Fruit fly (Drosophila melanogaster) whole organism, embryonic: ENCODE measurements around the gene Takl1.

ENCODE experiments used
- Bgb ChIP-seq: fragments of 200-800 bp; sonication (Bioruptor generic); IDR thresholded peaks from 2 replicates; pipeline ENCODE4 v1.3.6; 2022; ENCODE audit warnings: missing biosample characterization, missing genetic modification characterization; ENCODE audit not compliant: partially characterized antibody
- CG10147 ChIP-seq: fragments of 200-800 bp; sonication (Bioruptor generic); optimal IDR thresholded peaks from 2 replicates; lab custom pipeline; 2019; ENCODE audit warnings: missing biosample characterization, mild to moderate bottlenecking, missing genetic modification characterization, moderate library complexity
- CG12659 ChIP-seq: fragments of 200-800 bp; sonication (Bioruptor generic); optimal IDR thresholded peaks from 3 replicates; lab custom pipeline; 2017; ENCODE audit warnings: mild to moderate bottlenecking, missing biosample characterization, missing genetic modification reagents, missing genetic modification characterization
- CG13123 ChIP-seq: fragments of 200-800 bp; sonication (Bioruptor generic); optimal IDR thresholded peaks from 2 replicates; lab custom pipeline; 2016; ENCODE audit warnings: missing biosample characterization, missing genetic modification characterization
- CG15479 ChIP-seq: fragments of 200-800 bp; sonication (Bioruptor generic); optimal IDR thresholded peaks from 3 replicates; lab custom pipeline; 2019; ENCODE audit warnings: missing biosample characterization, mild to moderate bottlenecking, missing genetic modification characterization, moderate library complexity
- CG15514 ChIP-seq: fragments of 200-800 bp; sonication (Bioruptor generic); optimal IDR thresholded peaks from 3 replicates; lab custom pipeline; 2017; ENCODE audit warnings: missing biosample characterization, missing genetic modification characterization, mild to moderate bottlenecking, moderate library complexity, missing genetic modification reagents
- CG15696 ChIP-seq: fragments of 200-800 bp; sonication (Bioruptor generic); optimal IDR thresholded peaks from 2 replicates; lab custom pipeline; 2019; ENCODE audit warnings: missing biosample characterization, mild to moderate bottlenecking, missing genetic modification characterization, moderate library complexity
- CG1603 ChIP-seq: fragments of 200-800 bp; sonication (Bioruptor generic); optimal IDR thresholded peaks from 2 replicates; lab custom pipeline; 2019; ENCODE audit warnings: missing biosample characterization, mild to moderate bottlenecking, missing genetic modification characterization, moderate library complexity
- CG16813 ChIP-seq: fragments of 200-800 bp; sonication (Bioruptor generic); IDR thresholded peaks from 3 replicates; pipeline ENCODE4 v1.3.6; 2022; ENCODE audit warnings: missing biosample characterization, missing genetic modification characterization; ENCODE audit not compliant: partially characterized antibody
- CG16863 ChIP-seq: fragments of 200-800 bp; sonication (Bioruptor generic); optimal IDR thresholded peaks from 3 replicates; lab custom pipeline; 2016; ENCODE audit warnings: missing biosample characterization, missing genetic modification characterization
- CG17802 ChIP-seq: fragments of 200-800 bp; sonication (Bioruptor generic); optimal IDR thresholded peaks from 2 replicates; lab custom pipeline; 2018; ENCODE audit warnings: missing biosample characterization, mild to moderate bottlenecking, missing genetic modification characterization, moderate library complexity
- CG17829 ChIP-seq: fragments of 200-800 bp; optimal IDR thresholded peaks from 2 replicates; lab custom pipeline; 2019; ENCODE audit warnings: missing biosample characterization, mild to moderate bottlenecking, missing genetic modification characterization, moderate library complexity
- CG1792 ChIP-seq: fragments of 200-800 bp; sonication (Bioruptor generic); optimal IDR thresholded peaks from 2 replicates; lab custom pipeline; 2016; ENCODE audit warnings: missing biosample characterization, missing genetic modification characterization
- CG18262 ChIP-seq: fragments of 200-800 bp; optimal IDR thresholded peaks from 3 replicates; lab custom pipeline; 2019; ENCODE audit warnings: missing biosample characterization, mild to moderate bottlenecking, missing genetic modification characterization, moderate library complexity
- CG18764 ChIP-seq: fragments of 200-800 bp; sonication (Bioruptor generic); optimal IDR thresholded peaks from 3 replicates; lab custom pipeline; 2016; ENCODE audit warnings: missing biosample characterization, missing genetic modification characterization
- CG2129 ChIP-seq: fragments of 200-800 bp; sonication (Bioruptor generic); IDR thresholded peaks from 2 replicates; pipeline ENCODE4 v1.3.6; 2022; ENCODE audit warnings: missing biosample characterization, missing genetic modification characterization; ENCODE audit not compliant: partially characterized antibody
- CG2202 ChIP-seq: fragments of 200-800 bp; sonication (Bioruptor generic); optimal IDR thresholded peaks from 2 replicates; lab custom pipeline; 2018; ENCODE audit warnings: missing biosample characterization, mild to moderate bottlenecking, missing genetic modification characterization
- CG2875 ChIP-seq: fragments of 200-800 bp; sonication (Bioruptor generic); optimal IDR thresholded peaks from 2 replicates; lab custom pipeline; 2017; ENCODE audit warnings: missing biosample characterization, mild to moderate bottlenecking, missing genetic modification characterization, missing genetic modification reagents
- CG31441 ChIP-seq: fragments of 200-800 bp; sonication (Bioruptor generic); IDR thresholded peaks from 2 replicates; pipeline ENCODE4 v1.3.6; 2022; ENCODE audit warnings: missing biosample characterization, missing genetic modification characterization
- CG3163 ChIP-seq: fragments of 200-800 bp; sonication (Bioruptor generic); optimal IDR thresholded peaks from 3 replicates; lab custom pipeline; 2016; ENCODE audit warnings: missing biosample characterization, missing genetic modification characterization
- CG32532 ChIP-seq: fragments of 200-800 bp; sonication (Bioruptor generic); IDR thresholded peaks from 2 replicates; pipeline ENCODE4 v1.3.6; 2022; ENCODE audit warnings: missing biosample characterization, missing genetic modification characterization
- CG32772 ChIP-seq: fragments of 200-800 bp; sonication (Bioruptor generic); IDR thresholded peaks from 2 replicates; pipeline ENCODE4 v1.3.6; 2022; ENCODE audit warnings: missing biosample characterization, missing genetic modification characterization
- CG33213 ChIP-seq: fragments of 200-800 bp; sonication (Bioruptor generic); optimal IDR thresholded peaks from 3 replicates; lab custom pipeline; 2016; ENCODE audit warnings: missing biosample characterization, missing genetic modification characterization
- CG8478 ChIP-seq: fragments of >200 bp; optimal IDR thresholded peaks from 2 replicates; lab custom pipeline; 2018
- CG8924 ChIP-seq: fragments of 200-800 bp; optimal IDR thresholded peaks from 3 replicates; lab custom pipeline; 2019; ENCODE audit warnings: missing biosample characterization, mild to moderate bottlenecking, missing genetic modification characterization, moderate library complexity
- CG9876 ChIP-seq: fragments of 200-800 bp; sonication (Bioruptor generic); optimal IDR thresholded peaks from 2 replicates; lab custom pipeline; 2016; ENCODE audit warnings: missing biosample characterization, missing genetic modification characterization
- CoRest ChIP-seq: fragments of 200-800 bp; sonication (Bioruptor generic); optimal IDR thresholded peaks from 3 replicates; lab custom pipeline; 2018; ENCODE audit warnings: missing biosample characterization, mild to moderate bottlenecking, missing genetic modification characterization, moderate library complexity
- Deaf1 ChIP-seq: fragments of 200-800 bp; optimal IDR thresholded peaks from 3 replicates; lab custom pipeline; 2019; ENCODE audit warnings: missing biosample characterization, mild to moderate bottlenecking, missing genetic modification characterization, moderate library complexity
- Dfd ChIP-seq, 2 experiments: fragments of >200 bp; optimal IDR thresholded peaks; 2 replicates each; lab custom pipeline; 2017; ENCODE audit warnings: missing biosample characterization in 2 of 2, missing genetic modification characterization in 2 of 2
- Doc3 ChIP-seq: fragments of 200-800 bp; sonication (Bioruptor generic); IDR thresholded peaks from 3 replicates; pipeline ENCODE4 v1.3.6; 2022; ENCODE audit warnings: missing biosample characterization, missing genetic modification characterization; ENCODE audit not compliant: partially characterized antibody
- Gug ChIP-seq: fragments of 200-800 bp; sonication (Bioruptor generic); IDR thresholded peaks from 4 replicates; pipeline ENCODE4 v1.3.6; 2022; ENCODE audit warnings: missing biosample characterization, missing genetic modification characterization
- Hmr ChIP-seq: fragments of 200-800 bp; sonication (Bioruptor generic); optimal IDR thresholded peaks from 3 replicates; lab custom pipeline; 2017; ENCODE audit warnings: mild to moderate bottlenecking, missing biosample characterization, missing genetic modification reagents, missing genetic modification characterization
- Sry-β ChIP-seq: fragments of 200-800 bp; sonication (Bioruptor generic); optimal IDR thresholded peaks from 2 replicates; lab custom pipeline; 2018; ENCODE audit warnings: missing biosample characterization, mild to moderate bottlenecking, missing genetic modification characterization, moderate library complexity
- Ssrp ChIP-seq: fragments of 200-800 bp; sonication (Bioruptor generic); optimal IDR thresholded peaks from 2 replicates; lab custom pipeline; 2018; ENCODE audit warnings: missing biosample characterization, mild to moderate bottlenecking, missing genetic modification characterization, moderate library complexity
- ab ChIP-seq: fragments of 200-800 bp; sonication (Bioruptor generic); optimal IDR thresholded peaks from 2 replicates; lab custom pipeline; 2016; ENCODE audit warnings: missing biosample characterization, missing genetic modification characterization
- abd-A ChIP-seq: fragments of 200-800 bp; sonication (Bioruptor generic); optimal IDR thresholded peaks from 3 replicates; lab custom pipeline; 2019; ENCODE audit warnings: missing biosample characterization, mild to moderate bottlenecking, missing genetic modification characterization, moderate library complexity
- ase ChIP-seq: fragments of 200-800 bp; sonication (Bioruptor generic); IDR thresholded peaks from 3 replicates; pipeline ENCODE4 v1.3.6; 2022; ENCODE audit warnings: missing biosample characterization, missing genetic modification characterization
- bsh ChIP-seq, 2 experiments: fragments of 200-800 bp; sonication (Bioruptor generic); optimal IDR thresholded peaks; 2 replicates each; lab custom pipeline; 2017 to 2018; ENCODE audit warnings: mild to moderate bottlenecking in 2 of 2, missing biosample characterization in 2 of 2, missing genetic modification characterization in 2 of 2, moderate library complexity in 1 of 2
- crp ChIP-seq, 2 experiments: fragments of 200-800 bp; sonication (Bioruptor generic); optimal IDR thresholded peaks; 2 replicates in 1 of 2; 3 replicates in 1 of 2; lab custom pipeline; 2017; ENCODE audit warnings: missing biosample characterization in 2 of 2, missing genetic modification characterization in 2 of 2, mild to moderate bottlenecking in 1 of 2, moderate library complexity in 1 of 2
- dan ChIP-seq: fragments of 200-800 bp; sonication (Bioruptor generic); IDR thresholded peaks from 2 replicates; pipeline ENCODE4 v1.3.6; 2022; ENCODE audit warnings: missing biosample characterization, missing genetic modification characterization
- gfzf ChIP-seq: fragments of 200-800 bp; sonication (Bioruptor generic); optimal IDR thresholded peaks from 2 replicates; lab custom pipeline; 2016; ENCODE audit warnings: missing biosample characterization, mild to moderate bottlenecking, missing genetic modification characterization, moderate library complexity
- jigr1 ChIP-seq: fragments of 200-800 bp; sonication (Bioruptor generic); IDR thresholded peaks from 3 replicates; pipeline ENCODE4 v1.3.6; 2022; ENCODE audit warnings: missing biosample characterization, missing genetic modification characterization
- onecut ChIP-seq: fragments of 200-800 bp; sonication (Bioruptor generic); IDR thresholded peaks from 2 replicates; pipeline ENCODE4 v1.3.6; 2022; ENCODE audit warnings: missing biosample characterization, missing genetic modification characterization
- pb ChIP-seq: fragments of 200-800 bp; sonication (Bioruptor generic); optimal IDR thresholded peaks from 3 replicates; lab custom pipeline; 2016; ENCODE audit warnings: missing biosample characterization, missing genetic modification characterization
- phol ChIP-seq: fragments of 200-800 bp; sonication (Bioruptor generic); optimal IDR thresholded peaks from 3 replicates; lab custom pipeline; 2018; ENCODE audit warnings: missing biosample characterization, mild to moderate bottlenecking, missing genetic modification characterization, moderate library complexity
- pnt ChIP-seq: fragments of 200-800 bp; sonication (Bioruptor generic); optimal IDR thresholded peaks from 3 replicates; lab custom pipeline; 2016; ENCODE audit warnings: missing biosample characterization, missing genetic modification characterization
- schlank ChIP-seq: fragments of 200-800 bp; sonication (Bioruptor generic); optimal IDR thresholded peaks from 2 replicates; lab custom pipeline; 2018; ENCODE audit warnings: missing biosample characterization, mild to moderate bottlenecking, missing genetic modification characterization
- wek ChIP-seq: fragments of 200-800 bp; sonication (Bioruptor generic); optimal IDR thresholded peaks from 3 replicates; lab custom pipeline; 2018; ENCODE audit warnings: missing biosample characterization, mild to moderate bottlenecking, missing genetic modification characterization, moderate library complexity
- zfh1 ChIP-seq: fragments of 200-800 bp; sonication (Bioruptor generic); IDR thresholded peaks from 3 replicates; pipeline ENCODE4 v1.3.6; 2022; ENCODE audit warnings: missing biosample characterization, missing genetic modification characterization

The Takl1 gene

dm6 chr3R:20779969-20780368 lies 7.6 kb upstream of the Takl1 start (continued):
- TF ChIP-seq CG10147 (GFP tag; lab: Kevin White, UChicago), result no peak
- TF ChIP-seq wek, result no peak
- TF ChIP-seq CG2875 (GFP tag; lab: Kevin White, UChicago), result no peak
- no peak for TF ChIP-seq ase (GFP tag; lab: Robert Waterston, UW)
- no peak for TF ChIP-seq abd-A
- no peak for TF ChIP-seq Dfd (GFP tag; optimal IDR thresholded peaks at IDR 0.05; lab: Kevin White, UChicago)
- TF ChIP-seq jigr1 (GFP tag; lab: Robert Waterston, UW), result no peak
- TF ChIP-seq CG33213, result no peak
- no peak for TF ChIP-seq CG18764 (GFP tag; lab: Kevin White, UChicago)
- no peak for TF ChIP-seq Doc3 (GFP tag; lab: Robert Waterston, UW)
- peak; percentile 82 for TF ChIP-seq Deaf1 (tag; lab: Kevin White, UChicago)
- TF ChIP-seq CG3163 (GFP tag; lab: Kevin White, UChicago), result no peak
- TF ChIP-seq CG32532 (GFP tag; lab: Robert Waterston, UW), result no peak
- no peak for TF ChIP-seq pb
- TF ChIP-seq schlank (tag; lab: Kevin White, UChicago), result no peak
- no peak for TF ChIP-seq CG16863 (GFP tag; lab: Kevin White, UChicago)
- TF ChIP-seq ab, result no peak
- TF ChIP-seq gfzf, result no peak
- TF ChIP-seq Gug (GFP tag; lab: Robert Waterston, UW), result no peak
- TF ChIP-seq CG8478 (lab: Kevin White, UChicago), result peak; percentile 41
- TF ChIP-seq CG2129, result no peak
- no peak for TF ChIP-seq zfh1
- no peak for TF ChIP-seq dan
- TF ChIP-seq CG18262, result no peak
- no peak for TF ChIP-seq CG13123 (GFP tag; lab: Kevin White, UChicago)
- no peak for TF ChIP-seq Sry-β (GFP tag; lab: Kevin White, UChicago)
- TF ChIP-seq CG16813 (GFP tag; lab: Robert Waterston, UW), result 0 out of 3 replicates have a peak, but pooled peaks have one; percentile 33
- TF ChIP-seq CG9876 (GFP tag; lab: Kevin White, UChicago), result no peak
- peak; percentile 28 for TF ChIP-seq CG15479 (GFP tag; lab: Kevin White, UChicago)
- TF ChIP-seq phol (tag; lab: Kevin White, UChicago), result no peak
- TF ChIP-seq Ssrp (tag; lab: Kevin White, UChicago), result no peak
- TF ChIP-seq Hmr (GFP tag; lab: Kevin White, UChicago), result no peak
- TF ChIP-seq CG8924, result no peak
- peak in 1 of 2 experiments; percentile 56 for TF ChIP-seq bsh (GFP tag; optimal IDR thresholded peaks at IDR 0.05; lab: Kevin White, UChicago)
- no peak for TF ChIP-seq Bgb

- TF ChIP-seq CG15696 (tag; lab: Kevin White, UChicago) (no peak), pnt (GFP tag; lab: Kevin White, UChicago) (no peak), CG17802 (tag; lab: Kevin White, UChicago) (no peak), CG31441 (GFP tag; lab: Robert Waterston, UW) (no peak), CG1603 (no peak), CG12659 (no peak), CG32772 (GFP tag; lab: Robert Waterston, UW) (no peak), CoRest (tag; lab: Kevin White, UChicago) (no peak), CG2202 (tag; lab: Kevin White, UChicago) (no peak), CG15514 (GFP tag; lab: Kevin White, UChicago) (no peak), crp (GFP tag; optimal IDR thresholded peaks at IDR 0.05; lab: Kevin White, UChicago) (no peak), CG1792 (GFP tag; lab: Kevin White, UChicago) (no peak), onecut (GFP tag; lab: Robert Waterston, UW) (no peak), CG17829 (tag; lab: Kevin White, UChicago) (no peak)
Observed at dm6 chr3R:20779545-20779944, 7.1 kb upstream of the Takl1 start.
